Worm (Caenorhabditis elegans) whole organism, young adult: ENCODE data around the gene Y32H12A.6.

Source experiments
- Y53G8AR.9 ChIP-seq: fragments of 200-800 bp; sonication (Bioruptor generic); conservative IDR thresholded peaks from 2 replicates; pipeline ENCODE4 v1.3.6; 2022; ENCODE audit warnings: missing genetic modification reagents, missing genetic modification characterization, missing compliant biosample characterization
- ama-1 ChIP-seq, 3 experiments: fragments of 150-350 bp in 1 of 3; sonication (generic microtip) in 2 of 3; optimal IDR thresholded peaks; 2 replicates each; lab custom pipeline; 2014 to 2018; ENCODE audit warnings: missing biosample characterization in 2 of 3, missing genetic modification characterization in 2 of 3, missing genetic modification reagents in 2 of 3
- lin-54 ChIP-seq: fragments of 200-800 bp; sonication (Bioruptor generic); optimal IDR thresholded peaks from 2 replicates; lab custom pipeline; 2018; ENCODE audit warnings: mild to moderate bottlenecking, missing genetic modification characterization, missing compliant biosample characterization

DNA sequence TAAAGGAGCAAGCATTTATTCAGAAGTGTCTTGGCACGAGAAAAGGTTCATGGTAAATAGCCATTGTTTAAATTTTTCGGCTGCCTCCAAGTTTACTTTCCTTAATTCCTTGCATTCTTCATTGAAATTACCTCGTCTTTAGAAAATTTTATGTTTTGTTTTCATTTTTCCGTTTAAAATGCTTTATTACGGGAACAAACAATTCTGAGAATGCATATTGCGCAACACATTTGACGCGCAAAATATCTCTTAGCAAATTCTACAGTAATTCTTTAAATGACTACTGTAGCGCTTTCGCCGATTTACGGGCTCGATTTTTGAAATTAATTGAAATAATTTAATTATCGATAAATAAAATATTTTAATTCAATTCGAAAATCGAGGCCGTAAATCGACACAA is 37.4 kb downstream of the Y32H12A.6 start:
- no peak for TF ChIP-seq Y53G8AR.9 (GFP tag; lab: Robert Waterston, UW)
- TF ChIP-seq ama-1 (optimal IDR thresholded peaks at IDR 0.05; lab: Kevin White, UChicago), result no peak
- TF ChIP-seq ama-1 (GFP tag; optimal IDR thresholded peaks at IDR 0.05; lab: Kevin White, UChicago), result no peak
- no peak for TF ChIP-seq lin-54 (GFP tag; lab: Kevin White, UChicago)
